Worm (Caenorhabditis elegans) whole organism, midembryonic: ENCODE data around the gene ZC239.13.

Experiments used
- flt-1 ChIP-seq: fragments of 200-800 bp; sonication (Bioruptor generic); IDR thresholded peaks from 2 replicates; pipeline ENCODE4 v1.3.6; 2022; ENCODE audit warnings: missing genetic modification characterization, missing compliant biosample characterization
- med-1 ChIP-seq: sonication (generic microtip); optimal IDR thresholded peaks from 2 replicates; lab custom pipeline; 2017; ENCODE audit warnings: missing genetic modification characterization, mild to moderate bottlenecking, missing compliant biosample characterization, antibody characterized with exemption, missing genetic modification reagents; ENCODE audit not compliant: insufficient read depth

ce11 chrII:3241842-3242241, 19.2 kb upstream of the ZC239.13 start:
- TF ChIP-seq flt-1 (GFP tag; lab: Robert Waterston, UW) = no peak
- TF ChIP-seq med-1 (GFP tag; lab: Kevin White, UChicago) = no peak
